Fruit fly (Drosophila melanogaster) whole organism, embryonic: ENCODE data around the gene CG31211.

Source experiments
- ATbp ChIP-seq: fragments of 200-800 bp; sonication (Bioruptor generic); optimal IDR thresholded peaks from 2 replicates; lab custom pipeline; 2017; ENCODE audit warnings: missing biosample characterization, mild to moderate bottlenecking, missing genetic modification characterization, missing genetic modification reagents
- BtbVII ChIP-seq: fragments of 200-800 bp; sonication (Bioruptor generic); optimal IDR thresholded peaks from 3 replicates; lab custom pipeline; 2017; ENCODE audit warnings: missing biosample characterization, mild to moderate bottlenecking, missing genetic modification characterization
- C15 ChIP-seq: fragments of 200-800 bp; sonication (Bioruptor generic); IDR thresholded peaks from 3 replicates; pipeline ENCODE4 v1.3.6; 2022; ENCODE audit warnings: missing biosample characterization, missing genetic modification characterization
- CG12299 ChIP-seq: fragments of 200-800 bp; sonication (Bioruptor generic); optimal IDR thresholded peaks from 2 replicates; lab custom pipeline; 2018; ENCODE audit warnings: missing biosample characterization, mild to moderate bottlenecking, missing genetic modification characterization
- CG14441 ChIP-seq: fragments of 200-800 bp; sonication (Bioruptor generic); IDR thresholded peaks from 2 replicates; pipeline ENCODE4 v1.3.6; 2022; ENCODE audit warnings: missing biosample characterization, missing genetic modification characterization
- CG15269 ChIP-seq: fragments of 200-800 bp; sonication (Bioruptor generic); optimal IDR thresholded peaks from 2 replicates; lab custom pipeline; 2018; ENCODE audit warnings: missing biosample characterization, mild to moderate bottlenecking, missing genetic modification characterization, moderate library complexity
- CG17186 ChIP-seq: fragments of 200-800 bp; sonication (Bioruptor generic); optimal IDR thresholded peaks from 3 replicates; lab custom pipeline; 2017; ENCODE audit warnings: missing biosample characterization, missing genetic modification reagents, missing genetic modification characterization
- CG17385 ChIP-seq: fragments of 200-800 bp; sonication (Bioruptor generic); optimal IDR thresholded peaks from 3 replicates; lab custom pipeline; 2018; ENCODE audit warnings: missing biosample characterization, mild to moderate bottlenecking, missing genetic modification characterization
- CG1832 ChIP-seq: fragments of 200-800 bp; sonication (Bioruptor generic); optimal IDR thresholded peaks from 2 replicates; lab custom pipeline; 2017; ENCODE audit warnings: missing biosample characterization, mild to moderate bottlenecking, missing genetic modification characterization, inconsistent platforms
- CG18764 ChIP-seq: fragments of 200-800 bp; sonication (Bioruptor generic); optimal IDR thresholded peaks from 3 replicates; lab custom pipeline; 2016; ENCODE audit warnings: missing biosample characterization, missing genetic modification characterization
- CG32532 ChIP-seq: fragments of 200-800 bp; sonication (Bioruptor generic); IDR thresholded peaks from 2 replicates; pipeline ENCODE4 v1.3.6; 2022; ENCODE audit warnings: missing biosample characterization, missing genetic modification characterization
- CG4282 ChIP-seq: fragments of 200-800 bp; sonication (Bioruptor generic); optimal IDR thresholded peaks from 2 replicates; lab custom pipeline; 2016; ENCODE audit warnings: missing biosample characterization, missing genetic modification characterization
- CG4404 ChIP-seq: fragments of 200-800 bp; sonication (Bioruptor generic); IDR thresholded peaks from 2 replicates; pipeline ENCODE4 v1.3.6; 2022; ENCODE audit warnings: missing biosample characterization, missing genetic modification characterization
- CG4424 ChIP-seq: fragments of 200-800 bp; sonication (Bioruptor generic); optimal IDR thresholded peaks from 3 replicates; lab custom pipeline; 2016; ENCODE audit warnings: missing biosample characterization, missing genetic modification characterization
- CG9437 ChIP-seq: fragments of 200-800 bp; sonication (Bioruptor generic); optimal IDR thresholded peaks from 2 replicates; lab custom pipeline; 2018; ENCODE audit warnings: missing biosample characterization, mild to moderate bottlenecking, missing genetic modification characterization
- Chrac-16 ChIP-seq: fragments of 200-800 bp; sonication (Bioruptor generic); optimal IDR thresholded peaks from 3 replicates; lab custom pipeline; 2016; ENCODE audit warnings: missing biosample characterization, missing genetic modification characterization
- D19A ChIP-seq: fragments of 200-800 bp; optimal IDR thresholded peaks from 3 replicates; lab custom pipeline; 2019; ENCODE audit warnings: missing biosample characterization, mild to moderate bottlenecking, missing genetic modification characterization, moderate library complexity
- Doc3 ChIP-seq: fragments of 200-800 bp; sonication (Bioruptor generic); IDR thresholded peaks from 3 replicates; pipeline ENCODE4 v1.3.6; 2022; ENCODE audit warnings: missing biosample characterization, missing genetic modification characterization; ENCODE audit not compliant: partially characterized antibody
- Drgx ChIP-seq: fragments of 200-800 bp; sonication (Bioruptor generic); IDR thresholded peaks from 2 replicates; pipeline ENCODE4 v1.3.6; 2022; ENCODE audit warnings: missing biosample characterization, missing genetic modification characterization
- Hmr ChIP-seq: fragments of 200-800 bp; sonication (Bioruptor generic); optimal IDR thresholded peaks from 3 replicates; lab custom pipeline; 2017; ENCODE audit warnings: mild to moderate bottlenecking, missing biosample characterization, missing genetic modification reagents, missing genetic modification characterization
- Hmx ChIP-seq: fragments of 200-800 bp; sonication (Bioruptor generic); optimal IDR thresholded peaks from 2 replicates; lab custom pipeline; 2016; ENCODE audit warnings: missing biosample characterization, missing genetic modification characterization
- NK7.1 ChIP-seq: fragments of 200-800 bp; sonication (Bioruptor generic); optimal IDR thresholded peaks from 3 replicates; lab custom pipeline; 2016; ENCODE audit warnings: missing biosample characterization, missing genetic modification characterization
- Oli ChIP-seq: fragments of 200-800 bp; sonication (Bioruptor generic); optimal IDR thresholded peaks from 2 replicates; lab custom pipeline; 2018; ENCODE audit warnings: missing biosample characterization, mild to moderate bottlenecking, missing genetic modification characterization, moderate library complexity
- Poxn ChIP-seq: fragments of 200-800 bp; sonication (Bioruptor generic); IDR thresholded peaks from 2 replicates; pipeline ENCODE4 v1.3.6; 2022; ENCODE audit warnings: missing biosample characterization, missing genetic modification characterization
- Sox102F ChIP-seq: fragments of 200-800 bp; sonication (Bioruptor generic); optimal IDR thresholded peaks from 2 replicates; lab custom pipeline; 2018; ENCODE audit warnings: missing biosample characterization, mild to moderate bottlenecking, missing genetic modification characterization, moderate library complexity
- YL-1 ChIP-seq: fragments of 200-800 bp; sonication (Bioruptor generic); optimal IDR thresholded peaks from 3 replicates; lab custom pipeline; 2017; ENCODE audit warnings: missing biosample characterization, mild to moderate bottlenecking, missing genetic modification characterization
- amos ChIP-seq: fragments of 200-800 bp; sonication (Bioruptor generic); IDR thresholded peaks from 2 replicates; pipeline ENCODE4 v1.3.6; 2022; ENCODE audit warnings: missing biosample characterization, missing genetic modification characterization; ENCODE audit not compliant: partially characterized antibody
- ap ChIP-seq: fragments of 200-800 bp; sonication (Bioruptor generic); IDR thresholded peaks from 2 replicates; pipeline ENCODE4 v1.3.6; 2022; ENCODE audit warnings: missing biosample characterization, missing genetic modification characterization
- ase ChIP-seq: fragments of 200-800 bp; sonication (Bioruptor generic); IDR thresholded peaks from 3 replicates; pipeline ENCODE4 v1.3.6; 2022; ENCODE audit warnings: missing biosample characterization, missing genetic modification characterization
- az2 ChIP-seq: fragments of 200-800 bp; sonication (Bioruptor generic); optimal IDR thresholded peaks from 3 replicates; lab custom pipeline; 2016; ENCODE audit warnings: missing biosample characterization, missing genetic modification characterization
- ci ChIP-seq: fragments of 200-800 bp; sonication (Bioruptor generic); IDR thresholded peaks from 3 replicates; pipeline ENCODE4 v1.3.6; 2022; ENCODE audit warnings: missing biosample characterization, missing genetic modification characterization
- croc ChIP-seq: fragments of 200-800 bp; sonication (Bioruptor generic); conservative IDR thresholded peaks from 3 replicates; pipeline ENCODE4 v1.3.6; 2022; ENCODE audit warnings: missing biosample characterization, missing genetic modification characterization
- crol ChIP-seq: fragments of 200-800 bp; sonication (Bioruptor generic); IDR thresholded peaks from 2 replicates; pipeline ENCODE4 v1.3.6; 2022; ENCODE audit warnings: missing biosample characterization, missing genetic modification characterization
- dati ChIP-seq: fragments of 200-800 bp; sonication (Bioruptor generic); IDR thresholded peaks from 2 replicates; pipeline ENCODE4 v1.3.6; 2022; ENCODE audit warnings: missing biosample characterization, missing genetic modification characterization
- esg ChIP-seq: fragments of 200-800 bp; sonication (Bioruptor generic); conservative IDR thresholded peaks from 2 replicates; pipeline ENCODE4 v1.3.6; 2022; ENCODE audit warnings: missing biosample characterization, missing genetic modification characterization
- fd3F ChIP-seq: fragments of 200-800 bp; sonication (Bioruptor generic); optimal IDR thresholded peaks from 2 replicates; lab custom pipeline; 2018; ENCODE audit warnings: missing biosample characterization, mild to moderate bottlenecking, missing genetic modification characterization, moderate library complexity
- fd64A ChIP-seq: fragments of 200-800 bp; sonication (Bioruptor generic); optimal IDR thresholded peaks from 3 replicates; lab custom pipeline; 2018; ENCODE audit warnings: missing biosample characterization, mild to moderate bottlenecking, missing genetic modification characterization
- gce ChIP-seq: fragments of 200-800 bp; sonication (Bioruptor generic); IDR thresholded peaks from 3 replicates; pipeline ENCODE4 v1.3.6; 2022; ENCODE audit warnings: missing biosample characterization, missing genetic modification characterization
- grau ChIP-seq: fragments of 200-800 bp; optimal IDR thresholded peaks from 3 replicates; lab custom pipeline; 2019; ENCODE audit warnings: missing biosample characterization, mild to moderate bottlenecking, missing genetic modification characterization, moderate library complexity
- ind ChIP-seq: fragments of 200-800 bp; sonication (Bioruptor generic); optimal IDR thresholded peaks from 3 replicates; lab custom pipeline; 2016; ENCODE audit warnings: missing biosample characterization, missing genetic modification characterization
- ken ChIP-seq: fragments of 200-800 bp; sonication (Bioruptor generic); IDR thresholded peaks from 3 replicates; pipeline ENCODE4 v1.3.6; 2022; ENCODE audit warnings: missing biosample characterization, missing genetic modification characterization
- mam ChIP-seq: fragments of 200-800 bp; sonication (Bioruptor generic); optimal IDR thresholded peaks from 3 replicates; lab custom pipeline; 2016; ENCODE audit warnings: missing biosample characterization, missing genetic modification characterization
- peb ChIP-seq: fragments of 200-800 bp; sonication (Bioruptor generic); IDR thresholded peaks from 2 replicates; pipeline ENCODE4 v1.3.6; 2022; ENCODE audit warnings: missing biosample characterization, missing genetic modification characterization
- pfk ChIP-seq: fragments of 200-800 bp; sonication (Bioruptor generic); optimal IDR thresholded peaks from 2 replicates; lab custom pipeline; 2018; ENCODE audit warnings: missing biosample characterization, mild to moderate bottlenecking, missing genetic modification characterization, moderate library complexity
- prd ChIP-seq, 3 experiments: fragments of >200 bp in 2 of 3; fragments of 200-800 bp in 1 of 3; sonication (Bioruptor generic) in 1 of 3; optimal IDR thresholded peaks in 2 of 3; IDR thresholded peaks in 1 of 3; 2 replicates in 2 of 3; 3 replicates in 1 of 3; pipeline versions ENCODE4 v1.3.6 to Lab custom; 2017 to 2022; ENCODE audit warnings: missing biosample characterization in 1 of 3, missing genetic modification characterization in 1 of 3
- row ChIP-seq: fragments of 200-800 bp; sonication (Bioruptor generic); IDR thresholded peaks from 3 replicates; pipeline ENCODE4 v1.3.6; 2022; ENCODE audit warnings: missing biosample characterization, missing genetic modification characterization
- salm ChIP-seq: fragments of 200-800 bp; sonication (Bioruptor generic); optimal IDR thresholded peaks from 2 replicates; lab custom pipeline; 2018; ENCODE audit warnings: missing biosample characterization, mild to moderate bottlenecking, missing genetic modification characterization
- shn ChIP-seq: fragments of 200-800 bp; sonication (Bioruptor generic); optimal IDR thresholded peaks from 3 replicates; lab custom pipeline; 2016; ENCODE audit warnings: missing biosample characterization, missing genetic modification characterization
- sisA ChIP-seq: fragments of 200-800 bp; sonication (Bioruptor generic); IDR thresholded peaks from 2 replicates; pipeline ENCODE4 v1.3.6; 2022; ENCODE audit warnings: missing biosample characterization, missing genetic modification characterization
- slp2 ChIP-seq: fragments of 200-800 bp; sonication (Bioruptor generic); optimal IDR thresholded peaks from 2 replicates; lab custom pipeline; 2016; ENCODE audit warnings: missing biosample characterization, missing genetic modification characterization
- zfh1 ChIP-seq: fragments of 200-800 bp; sonication (Bioruptor generic); IDR thresholded peaks from 3 replicates; pipeline ENCODE4 v1.3.6; 2022; ENCODE audit warnings: missing biosample characterization, missing genetic modification characterization

The CG31211 gene

dm6 chr3R:11920605-11921004 is 28.9 kb upstream of the CG31211 start (continued):
- TF ChIP-seq CG17186 = no peak
- TF ChIP-seq prd (optimal IDR thresholded peaks at IDR 0.05; lab: Kevin White, UChicago) = no peak
- TF ChIP-seq prd (GFP tag; IDR thresholded peaks at IDR 0.05; lab: Robert Waterston, UW) = peak; percentile 47; the same call in 1 of the 3 replicates
- no peak for TF ChIP-seq amos (GFP tag; lab: Robert Waterston, UW)
- TF ChIP-seq row (GFP tag; lab: Robert Waterston, UW) = peak; percentile 51
- TF ChIP-seq crol = peak; percentile 49; the same call in 1 of the 2 replicates
- TF ChIP-seq Drgx (GFP tag; lab: Robert Waterston, UW) = peak; percentile 86
- 0 out of 2 replicates have a peak, but pooled peaks have one; percentile 17 for TF ChIP-seq ap (GFP tag; lab: Robert Waterston, UW)
- TF ChIP-seq ken (GFP tag; lab: Robert Waterston, UW) = 0 out of 3 replicates have a peak, but pooled peaks have one; percentile 31
- peak; percentile 31 for TF ChIP-seq Hmr
- no peak for TF ChIP-seq CG32532 (GFP tag; lab: Robert Waterston, UW)
- TF ChIP-seq YL-1 (GFP tag; lab: Kevin White, UChicago) = no peak
- peak; percentile 28 for TF ChIP-seq Oli (tag; lab: Kevin White, UChicago)
- TF ChIP-seq CG15269 (tag; lab: Kevin White, UChicago) = peak; percentile 26
- TF ChIP-seq CG18764 (GFP tag; lab: Kevin White, UChicago) = no peak
- TF ChIP-seq Sox102F (GFP tag; lab: Kevin White, UChicago) = peak; percentile 56
- no peak for TF ChIP-seq slp2 (GFP tag; lab: Kevin White, UChicago)
- TF ChIP-seq pfk (GFP tag; lab: Kevin White, UChicago) = no peak
- peak; percentile 44; the same call in 1 of the 3 replicates for TF ChIP-seq zfh1
- TF ChIP-seq ci (GFP tag; lab: Robert Waterston, UW) = 0 out of 3 replicates have a peak, but pooled peaks have one; percentile 22
- TF ChIP-seq croc = no peak
- no peak for TF ChIP-seq gce (GFP tag; lab: Robert Waterston, UW)
- TF ChIP-seq mam (GFP tag; lab: Kevin White, UChicago) = no peak
- TF ChIP-seq fd3F (GFP tag; lab: Kevin White, UChicago) = no peak
- TF ChIP-seq shn (GFP tag; lab: Kevin White, UChicago) = no peak
- peak; percentile 26 for TF ChIP-seq CG4424 (GFP tag; lab: Kevin White, UChicago)
- no peak for TF ChIP-seq fd64A (GFP tag; lab: Kevin White, UChicago)
- no peak for TF ChIP-seq salm (tag; lab: Kevin White, UChicago)
- peak; percentile 0 for TF ChIP-seq Chrac-16 (GFP tag; lab: Kevin White, UChicago)
- peak; percentile 25 for TF ChIP-seq ind (GFP tag; lab: Kevin White, UChicago)
- no peak for TF ChIP-seq CG4282 (GFP tag; lab: Kevin White, UChicago)
- peak; percentile 29 for TF ChIP-seq ATbp (GFP tag; lab: Kevin White, UChicago)
- peak; percentile 25 for TF ChIP-seq BtbVII
- peak; percentile 43 for TF ChIP-seq sisA (GFP tag; lab: Robert Waterston, UW)
- TF ChIP-seq CG1832 = no peak
- TF ChIP-seq Hmx = no peak
- no peak for TF ChIP-seq Doc3 (GFP tag; lab: Robert Waterston, UW)
- TF ChIP-seq peb (GFP tag; lab: Robert Waterston, UW) = 0 out of 2 replicates have a peak, but pooled peaks have one; percentile 19
- peak; percentile 44 for TF ChIP-seq CG14441 (GFP tag; lab: Robert Waterston, UW)
- no peak for TF ChIP-seq grau (tag; lab: Kevin White, UChicago)
- no peak for TF ChIP-seq CG12299
- no peak for TF ChIP-seq D19A (tag; lab: Kevin White, UChicago)
- no peak for TF ChIP-seq C15 (GFP tag; lab: Robert Waterston, UW)
- TF ChIP-seq esg = 0 out of 2 replicates have a peak, but pooled peaks have one; percentile 12
- TF ChIP-seq dati (GFP tag; lab: Robert Waterston, UW) = no peak
- TF ChIP-seq CG4404 = no peak
- TF ChIP-seq ase (GFP tag; lab: Robert Waterston, UW) = no peak
- TF ChIP-seq CG17385 = peak; percentile 24
- no peak for TF ChIP-seq NK7.1 (GFP tag; lab: Kevin White, UChicago)
- TF ChIP-seq az2 (GFP tag; lab: Kevin White, UChicago) = peak; percentile 17
- no peak for TF ChIP-seq CG9437 (GFP tag; lab: Kevin White, UChicago)
- no peak for TF ChIP-seq Poxn (GFP tag; lab: Robert Waterston, UW)
